Worm (Caenorhabditis elegans): ENCODE data around the gene lgc-46.
"Not testable (repeated sequence)": the region's sequence is repeated elsewhere in the genome, so short reads cannot be mapped to it uniquely, and the experiment has no call there.

Gene lgc-46

ce11 chrIII:1080536-1080935 lies 55.3 kb downstream of the lgc-46 start, which contains the start of the genes rab-18 and kbp-4 (continued):
- TF ChIP-seq grh-1 (GFP tag; IDR thresholded peaks at IDR 0.05) (peak; percentile 79), nhr-28 (tag; optimal IDR thresholded peaks at IDR 0.05) (no peak), ceh-88 (GFP tag; IDR thresholded peaks at IDR 0.05) (peak; percentile 81), blmp-1 (tag; optimal IDR thresholded peaks at IDR 0.05) (peak; percentile 91), tbx-2 (tag; optimal IDR thresholded peaks at IDR 0.05) (peak; percentile 93), Y116A8C.19 (tag; optimal IDR thresholded peaks at IDR 0.05; ENCODE audit: borderline replicate concordance) (no peak), mdl-1 (tag; optimal IDR thresholded peaks at IDR 0.05) (peak in 1 of 2 experiments; percentile 97), elt-3 (tag; optimal IDR thresholded peaks at IDR 0.05) (peak in 4 of 6 experiments; percentile 59 to 99 (median 80)), zip-4 (GFP tag; optimal IDR thresholded peaks at IDR 0.05) (peak; percentile 48), egl-13 (tag; optimal IDR thresholded peaks at IDR 0.05) (peak; percentile 89), pag-3 (tag; optimal IDR thresholded peaks at IDR 0.05; ENCODE audit: borderline replicate concordance, insufficient read depth) (peak; percentile 68), sptf-1 (tag; optimal IDR thresholded peaks at IDR 0.05) (no peak), unc-130 (tag; optimal IDR thresholded peaks at IDR 0.05) (peak; percentile 97), nhr-77 (tag; optimal IDR thresholded peaks at IDR 0.05) (peak; percentile 86), nhr-19 (GFP tag; conservative IDR thresholded peaks at IDR 0.05) (peak; percentile 94), unc-30 (tag; optimal IDR thresholded peaks at IDR 0.05) (no peak), unc-62 (GFP tag; optimal IDR thresholded peaks at IDR 0.05) (no peak), hlh-17 (GFP tag; optimal IDR thresholded peaks at IDR 0.05; ENCODE audit: borderline replicate concordance) (no peak), alr-1 (tag; optimal IDR thresholded peaks at IDR 0.05; ENCODE audit: borderline replicate concordance) (no peak), lir-3 (tag; optimal IDR thresholded peaks at IDR 0.05; ENCODE audit: poor library complexity) (no peak), dpl-1 (GFP tag; optimal IDR thresholded peaks at IDR 0.05) (peak; percentile 97 to 98 (median 98)), nhr-20 (tag; optimal IDR thresholded peaks at IDR 0.05) (peak; percentile 95), fkh-10 (GFP tag; optimal IDR thresholded peaks at IDR 0.05) (peak; percentile 60), zag-1 (tag; optimal IDR thresholded peaks at IDR 0.05) (peak; percentile 69), nhr-71 (tag; optimal IDR thresholded peaks at IDR 0.05) (peak; percentile 97), mef-2 (tag; optimal IDR thresholded peaks at IDR 0.05) (peak; percentile 86), irx-1 (tag; optimal IDR thresholded peaks at IDR 0.05) (peak; percentile 78), xbp-1 (tag; optimal IDR thresholded peaks at IDR 0.05) (peak; percentile 97), sup-37 (GFP tag; optimal IDR thresholded peaks at IDR 0.05) (peak; percentile 70), vab-15 (tag; optimal IDR thresholded peaks at IDR 0.05) (peak; percentile 32)

ce11 chrIII:1076383-1076782 lies 59.4 kb downstream of the lgc-46 start, which contains the start of gene uaf-1:
uaf-1 (minus strand) TSS chrIII:1076555.
- not testable (repeated sequence) for TF ChIP-seq unc-98 (GFP tag; IDR thresholded peaks at IDR 0.05); lin-39 (tag; optimal IDR thresholded peaks at IDR 0.05); grh-1 (GFP tag; IDR thresholded peaks at IDR 0.05)
